In the genomic region with DNA sequence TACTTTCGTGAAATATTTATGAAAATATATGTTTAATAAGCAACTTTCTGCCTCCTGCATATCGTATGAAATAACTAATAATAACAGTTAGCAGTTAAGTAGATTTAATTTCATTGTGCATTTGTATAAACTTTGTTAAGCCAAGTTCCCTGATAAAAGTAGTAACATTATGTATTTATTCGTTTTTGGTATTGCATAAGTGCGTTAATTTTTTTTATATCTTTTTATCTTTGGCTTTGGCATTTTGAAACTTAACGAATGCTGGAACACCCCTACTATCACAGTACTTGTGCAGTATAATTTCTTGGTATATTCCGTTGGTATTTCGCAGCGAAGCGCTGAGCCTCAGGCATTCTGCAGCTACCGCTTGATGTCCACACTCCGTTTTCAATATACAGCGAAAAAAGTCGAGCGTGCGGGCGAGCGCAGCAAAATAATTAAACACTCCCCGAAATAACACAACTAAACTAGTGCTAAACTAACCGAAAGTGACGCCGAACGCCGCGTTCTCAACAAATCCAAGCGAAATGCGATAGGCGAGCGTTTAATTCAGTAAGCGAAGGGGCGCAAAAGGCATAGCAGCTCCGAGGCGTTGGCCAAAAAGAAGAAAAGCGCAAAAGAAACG, we compare ENCODE assay signal across 5 fruit fly cellular contexts.
A peak's percentile ranks its signal among the peaks of the same experiment; 100 is the strongest.
TF ChIP-seq lines count a peak whose summit lies in the region.

A gene (plus strand): TSS at position 347 of the 625 bp plus-strand sequence.

- no peak for TF ChIP-seq CTCF in whole organism, embryonic (GFP tag; optimal IDR thresholded peaks at IDR 0.05; lab: Kevin White, UChicago)

TF ChIP-seq in whole organism, adult, 20 proteins besides CTCF, POLR2A, EP300 and RAD21 (continues in another document):
- TF ChIP-seq CG33017 (tag; optimal IDR thresholded peaks at IDR 0.05; lab: Kevin White, UChicago): peak; percentile 54
- TF ChIP-seq CG11617 (GFP tag; optimal IDR thresholded peaks at IDR 0.05; lab: Kevin White, UChicago): no peak
- peak; percentile 1 for TF ChIP-seq cic (GFP tag; optimal IDR thresholded peaks at IDR 0.05; lab: Kevin White, UChicago)
- peak; percentile 2 for TF ChIP-seq pad (GFP tag; optimal IDR thresholded peaks at IDR 0.05; lab: Kevin White, UChicago)
- no peak for TF ChIP-seq tj (GFP tag; optimal IDR thresholded peaks at IDR 0.05; lab: Kevin White, UChicago)
- TF ChIP-seq CG7045 (GFP tag; optimal IDR thresholded peaks at IDR 0.05; lab: Kevin White, UChicago): no peak
- peak; percentile 80 for TF ChIP-seq kay (GFP tag; lab: Kevin White, UChicago; ENCODE audit: borderline replicate concordance)
- TF ChIP-seq CG14711 (tag; optimal IDR thresholded peaks at IDR 0.05; lab: Kevin White, UChicago): peak; percentile 31
- no peak for TF ChIP-seq CG5204 (GFP tag; optimal IDR thresholded peaks at IDR 0.05; lab: Kevin White, UChicago)
- TF ChIP-seq Crg-1 (GFP tag; optimal IDR thresholded peaks at IDR 0.05; lab: Kevin White, UChicago): peak; percentile 62
- TF ChIP-seq Mnt (GFP tag; optimal IDR thresholded peaks at IDR 0.05; lab: Kevin White, UChicago): peak; percentile 69
- TF ChIP-seq CG1620 (GFP tag; optimal IDR thresholded peaks at IDR 0.05; lab: Kevin White, UChicago): peak; percentile 41
- TF ChIP-seq CG7101 (tag; optimal IDR thresholded peaks at IDR 0.05; lab: Kevin White, UChicago): peak; percentile 61
- TF ChIP-seq ovo (GFP tag; optimal IDR thresholded peaks at IDR 0.05; lab: Kevin White, UChicago): no peak
- TF ChIP-seq bab1 (GFP tag; optimal IDR thresholded peaks at IDR 0.05; lab: Kevin White, UChicago): peak; percentile 74
- TF ChIP-seq toe (GFP tag; optimal IDR thresholded peaks at IDR 0.05; lab: Kevin White, UChicago): peak; percentile 18

TF ChIP-seq in whole organism, embryonic, 481 proteins besides CTCF, POLR2A, EP300 and RAD21 (continues in another document):
- peak; percentile 26 for TF ChIP-seq HLHmδ (GFP tag; optimal IDR thresholded peaks at IDR 0.05; lab: Kevin White, UChicago)
- no peak for TF ChIP-seq Abd-B (GFP tag; optimal IDR thresholded peaks at IDR 0.05; lab: Kevin White, UChicago)
- no peak for TF ChIP-seq Doc3 (GFP tag; IDR thresholded peaks at IDR 0.05; lab: Robert Waterston, UW; ENCODE audit: partially characterized antibody)
- peak; percentile 44; the same call in 1 of the 2 replicates for TF ChIP-seq CG4360 (GFP tag; IDR thresholded peaks at IDR 0.05; lab: Robert Waterston, UW)
- TF ChIP-seq Hmx (GFP tag; optimal IDR thresholded peaks at IDR 0.05; lab: Kevin White, UChicago): no peak
- no peak; the same call in 2 of the 3 replicates for TF ChIP-seq gce (GFP tag; IDR thresholded peaks at IDR 0.05; lab: Robert Waterston, UW)
- TF ChIP-seq sens (GFP tag; lab: Kevin White, UChicago): peak; percentile 84
- TF ChIP-seq sisA (GFP tag; IDR thresholded peaks at IDR 0.05; lab: Robert Waterston, UW): peak; percentile 33
- peak; percentile 52; the same call in 1 of the 2 replicates for TF ChIP-seq ato (GFP tag; IDR thresholded peaks at IDR 0.05; lab: Robert Waterston, UW; ENCODE audit: partially characterized antibody)
- peak; percentile 60 for TF ChIP-seq Drgx (GFP tag; IDR thresholded peaks at IDR 0.05; lab: Robert Waterston, UW)
- peak in 1 of 3 experiments; percentile 19 for TF ChIP-seq lola (GFP tag; optimal IDR thresholded peaks at IDR 0.05; lab: Kevin White, UChicago)
- TF ChIP-seq Xbp1 (GFP tag; optimal IDR thresholded peaks at IDR 0.05; lab: Kevin White, UChicago): peak; percentile 11
- 0 out of 2 replicates have a peak, but pooled peaks have one; percentile 24 for TF ChIP-seq Rx (GFP tag; IDR thresholded peaks at IDR 0.05; lab: Robert Waterston, UW)
- peak; percentile 27 for TF ChIP-seq mam (GFP tag; optimal IDR thresholded peaks at IDR 0.05; lab: Kevin White, UChicago)
- TF ChIP-seq HmgD (GFP tag; optimal IDR thresholded peaks at IDR 0.05; lab: Kevin White, UChicago): peak; percentile 56
- TF ChIP-seq Hr51 (GFP tag; optimal IDR thresholded peaks at IDR 0.05; lab: Kevin White, UChicago): peak in 1 of 2 experiments; percentile 0

TF ChIP-seq in whole organism, prepupa, 60 proteins besides CTCF, POLR2A, EP300 and RAD21 (continues in another document):
- peak; percentile 50 for TF ChIP-seq CG3032 (tag; optimal IDR thresholded peaks at IDR 0.05; lab: Kevin White, UChicago)
- TF ChIP-seq CG11294 (GFP tag; IDR thresholded peaks at IDR 0.05; lab: Robert Waterston, UW): no peak
- no peak for TF ChIP-seq Hr4 (GFP tag; optimal IDR thresholded peaks at IDR 0.05; lab: Kevin White, UChicago)
- TF ChIP-seq dsx (GFP tag; optimal IDR thresholded peaks at IDR 0.05; lab: Kevin White, UChicago; ENCODE audit: poor library complexity, severe bottlenecking): peak; percentile 43
- TF ChIP-seq Ets21C (GFP tag; optimal IDR thresholded peaks at IDR 0.05; lab: Kevin White, UChicago): no peak
- TF ChIP-seq CG8119 (GFP tag; IDR thresholded peaks at IDR 0.05; lab: Robert Waterston, UW): peak; percentile 75
- TF ChIP-seq fd85E (GFP tag; optimal IDR thresholded peaks at IDR 0.05; lab: Kevin White, UChicago): peak; percentile 17
- TF ChIP-seq OdsH (GFP tag; optimal IDR thresholded peaks at IDR 0.05; lab: Kevin White, UChicago): no peak
- TF ChIP-seq Sox102F (GFP tag; optimal IDR thresholded peaks at IDR 0.05; lab: Kevin White, UChicago): peak; percentile 22
- TF ChIP-seq Eip93F (GFP tag; optimal IDR thresholded peaks at IDR 0.05; lab: Kevin White, UChicago): no peak
- peak; percentile 63 for TF ChIP-seq CG15336 (GFP tag; IDR thresholded peaks at IDR 0.05; lab: Robert Waterston, UW)
- TF ChIP-seq Sox14 (GFP tag; optimal IDR thresholded peaks at IDR 0.05; lab: Kevin White, UChicago): peak; percentile 33
- no peak for TF ChIP-seq CG31627 (GFP tag; optimal IDR thresholded peaks at IDR 0.05; lab: Kevin White, UChicago)
- no peak for TF ChIP-seq svp (GFP tag; lab: Kevin White, UChicago)
- TF ChIP-seq Eip78C (GFP tag; lab: Kevin White, UChicago): peak; percentile 67
- peak; percentile 46 for TF ChIP-seq Gug (GFP tag; IDR thresholded peaks at IDR 0.05; lab: Robert Waterston, UW)
- TF ChIP-seq CG11902 (GFP tag; optimal IDR thresholded peaks at IDR 0.05; lab: Kevin White, UChicago): no peak
- peak; percentile 77 for TF ChIP-seq CG6854 (GFP tag; optimal IDR thresholded peaks at IDR 0.05; lab: Kevin White, UChicago)

TF ChIP-seq in whole organism, pupa, 21 proteins besides CTCF, POLR2A, EP300 and RAD21 (continues in another document):
- TF ChIP-seq D1 (tag; optimal IDR thresholded peaks at IDR 0.05; lab: Kevin White, UChicago): no peak
- no peak for TF ChIP-seq rn (GFP tag; IDR thresholded peaks at IDR 0.05; lab: Robert Waterston, UW)
- TF ChIP-seq fd96Ca (GFP tag; IDR thresholded peaks at IDR 0.05; lab: Robert Waterston, UW): peak; percentile 51; the same call in 1 of the 3 replicates
- TF ChIP-seq CG15710 (tag; optimal IDR thresholded peaks at IDR 0.05; lab: Kevin White, UChicago): peak; percentile 2
- no peak for TF ChIP-seq gl (tag; optimal IDR thresholded peaks at IDR 0.05; lab: Kevin White, UChicago)
- no peak for TF ChIP-seq CG17806 (tag; optimal IDR thresholded peaks at IDR 0.05; lab: Kevin White, UChicago)
- no peak for TF ChIP-seq CG10348 (GFP tag; IDR thresholded peaks at IDR 0.05; lab: Robert Waterston, UW)
- TF ChIP-seq Pif1B (GFP tag; optimal IDR thresholded peaks at IDR 0.05; lab: Kevin White, UChicago): no peak
- TF ChIP-seq Pif1A (GFP tag; optimal IDR thresholded peaks at IDR 0.05; lab: Kevin White, UChicago): no peak
- TF ChIP-seq CG8301 (tag; optimal IDR thresholded peaks at IDR 0.05; lab: Kevin White, UChicago): peak; percentile 18
- peak; percentile 20 for TF ChIP-seq Snoo (tag; optimal IDR thresholded peaks at IDR 0.05; lab: Kevin White, UChicago)
- TF ChIP-seq CG12605 (GFP tag; IDR thresholded peaks at IDR 0.05; lab: Robert Waterston, UW): 0 out of 2 replicates have a peak, but pooled peaks have one; percentile 36
- TF ChIP-seq CG14655 (GFP tag; optimal IDR thresholded peaks at IDR 0.05; lab: Kevin White, UChicago): no peak
- TF ChIP-seq CG9948 (tag; optimal IDR thresholded peaks at IDR 0.05; lab: Kevin White, UChicago): peak; percentile 2
- TF ChIP-seq CG32121 (GFP tag; IDR thresholded peaks at IDR 0.05; lab: Robert Waterston, UW): peak; percentile 32
- TF ChIP-seq CG13204 (GFP tag; optimal IDR thresholded peaks at IDR 0.05; lab: Kevin White, UChicago): no peak
- peak; percentile 33 for TF ChIP-seq EcR (GFP tag; optimal IDR thresholded peaks at IDR 0.05; lab: Kevin White, UChicago)
- peak; percentile 54 for TF ChIP-seq Ets98B (GFP tag; IDR thresholded peaks at IDR 0.05; lab: Robert Waterston, UW)
- TF ChIP-seq CG8159 (tag; optimal IDR thresholded peaks at IDR 0.05; lab: Kevin White, UChicago): peak; percentile 36

TF ChIP-seq in whole organism, wandering third instar larva, 38 proteins besides CTCF, POLR2A, EP300 and RAD21 (continues in another document):
- no peak for TF ChIP-seq Abd-B (GFP tag; optimal IDR thresholded peaks at IDR 0.05; lab: Kevin White, UChicago)
- TF ChIP-seq tai (GFP tag; optimal IDR thresholded peaks at IDR 0.05; lab: Kevin White, UChicago): no peak
- TF ChIP-seq sage (GFP tag; optimal IDR thresholded peaks at IDR 0.05; lab: Kevin White, UChicago): no peak
- no peak for TF ChIP-seq CG32264 (GFP tag; optimal IDR thresholded peaks at IDR 0.05; lab: Kevin White, UChicago)
- no peak for TF ChIP-seq usp (GFP tag; optimal IDR thresholded peaks at IDR 0.05; lab: Kevin White, UChicago)
- no peak for TF ChIP-seq Mio (GFP tag; optimal IDR thresholded peaks at IDR 0.05; lab: Kevin White, UChicago)
- no peak for TF ChIP-seq GATAd (GFP tag; optimal IDR thresholded peaks at IDR 0.05; lab: Kevin White, UChicago)
- no peak for TF ChIP-seq ey (GFP tag; optimal IDR thresholded peaks at IDR 0.05; lab: Kevin White, UChicago)
- TF ChIP-seq Jra (GFP tag; optimal IDR thresholded peaks at IDR 0.05; lab: Kevin White, UChicago): no peak
- TF ChIP-seq Hr83 (GFP tag; optimal IDR thresholded peaks at IDR 0.05; lab: Kevin White, UChicago; ENCODE audit: poor library complexity, severe bottlenecking): peak; percentile 44
- TF ChIP-seq Dfd (GFP tag; optimal IDR thresholded peaks at IDR 0.05; lab: Kevin White, UChicago): no peak
- TF ChIP-seq Vsx2 (GFP tag; optimal IDR thresholded peaks at IDR 0.05; lab: Kevin White, UChicago; ENCODE audit: partially characterized antibody): no peak
- no peak for TF ChIP-seq jim (GFP tag; optimal IDR thresholded peaks at IDR 0.05; lab: Kevin White, UChicago)
- TF ChIP-seq sv (GFP tag; optimal IDR thresholded peaks at IDR 0.05; lab: Kevin White, UChicago): no peak
- peak; percentile 23 for TF ChIP-seq Hnf4 (GFP tag; optimal IDR thresholded peaks at IDR 0.05; lab: Kevin White, UChicago)
- TF ChIP-seq OdsH (GFP tag; optimal IDR thresholded peaks at IDR 0.05; lab: Kevin White, UChicago): peak; percentile 36
- TF ChIP-seq Sp1 (GFP tag; optimal IDR thresholded peaks at IDR 0.05; lab: Kevin White, UChicago): peak; percentile 57
- TF ChIP-seq N (GFP tag; optimal IDR thresholded peaks at IDR 0.05; lab: Kevin White, UChicago): no peak
- no peak for TF ChIP-seq pan (optimal IDR thresholded peaks at IDR 0.05; lab: Kevin White, UChicago)
- peak; percentile 19 for TF ChIP-seq h (GFP tag; optimal IDR thresholded peaks at IDR 0.05; lab: Kevin White, UChicago)
- no peak for TF ChIP-seq dl (GFP tag; optimal IDR thresholded peaks at IDR 0.05; lab: Kevin White, UChicago; ENCODE audit: insufficient read depth in 1 of 2, partially characterized antibody in 2 of 2)
